Worm (Caenorhabditis elegans) whole organism, young adult: ENCODE results near the gene coa-3.

ENCODE experiments used
- F55B11.4 ChIP-seq: sonication (generic microtip); optimal IDR thresholded peaks from 2 replicates; lab custom pipeline; 2016; ENCODE audit warnings: missing compliant biosample characterization, missing genetic modification characterization, borderline replicate concordance; ENCODE audit not compliant: insufficient read depth
- K12H6.12 ChIP-seq: fragments of 200-800 bp; sonication (Bioruptor generic); optimal IDR thresholded peaks from 2 replicates; lab custom pipeline; 2018; ENCODE audit warnings: mild to moderate bottlenecking, missing genetic modification characterization, missing compliant biosample characterization
- cebp-2 ChIP-seq: fragments of 200-800 bp; sonication (Bioruptor generic); IDR thresholded peaks from 2 replicates; pipeline ENCODE4 v1.3.6; 2022; ENCODE audit warnings: missing genetic modification characterization, missing compliant biosample characterization
- lir-1 ChIP-seq: fragments of 200-800 bp; sonication (Bioruptor generic); conservative IDR thresholded peaks from 2 replicates; pipeline ENCODE4 v1.3.6; 2022; ENCODE audit warnings: missing genetic modification reagents, missing genetic modification characterization, missing compliant biosample characterization
- nhr-120 ChIP-seq: fragments of 200-800 bp; sonication (Bioruptor generic); IDR thresholded peaks from 2 replicates; pipeline ENCODE4 v1.3.6; 2022; ENCODE audit warnings: missing genetic modification characterization, missing compliant biosample characterization
- snpc-4 ChIP-seq, 5 experiments: fragments of 150-350 bp in 1 of 5; sonication (generic microtip) in 4 of 5; optimal IDR thresholded peaks; 2 replicates each; lab custom pipeline; 2014 to 2018; ENCODE audit warnings: missing genetic modification characterization in 5 of 5, missing biosample characterization in 3 of 5, antibody characterized with exemption in 2 of 5, mild to moderate bottlenecking in 2 of 5, missing compliant biosample characterization in 2 of 5, missing genotype in 2 of 5, moderate library complexity in 2 of 5, missing genetic modification reagents in 1 of 5

DNA sequence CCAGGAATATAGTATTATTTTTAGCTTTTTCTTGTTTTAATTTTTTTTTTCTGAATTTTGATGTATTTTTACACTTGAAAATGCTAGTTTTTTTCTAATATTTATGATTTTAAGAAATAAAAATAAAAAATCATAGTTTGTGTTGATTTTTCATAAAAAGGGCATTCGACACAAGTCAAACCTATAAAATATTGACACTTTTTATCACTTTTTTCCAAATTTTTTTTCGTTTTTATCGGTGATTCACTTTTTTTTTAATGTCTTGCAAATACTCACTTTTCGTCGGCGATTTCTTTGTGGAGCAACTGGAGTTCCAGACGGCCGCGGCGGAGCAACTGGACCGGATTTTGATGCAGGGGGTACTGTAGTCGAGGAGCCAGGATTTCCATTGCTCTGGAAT lies 5.0 kb downstream of the coa-3 start:
- TF ChIP-seq nhr-120 (no peak), cebp-2 (GFP tag; lab: Robert Waterston, UW) (no peak), F55B11.4 (tag; lab: Kevin White, UChicago) (no peak), K12H6.12 (no peak), snpc-4 (GFP tag; optimal IDR thresholded peaks at IDR 0.05; lab: Kevin White, UChicago) (no peak), snpc-4 (tag; optimal IDR thresholded peaks at IDR 0.05; lab: Kevin White, UChicago) (no peak), lir-1 (GFP tag; lab: Robert Waterston, UW) (no peak)
